Worm (Caenorhabditis elegans) whole organism, L1 larva: ENCODE measurements around the gene C50F4.10.

Experiments
- aly-2 ChIP-seq: fragments of 150-350 bp; optimal IDR thresholded peaks from 2 replicates; lab custom pipeline; 2014; ENCODE audit warnings: missing biosample characterization, missing genetic modification characterization
- ama-1 ChIP-seq: fragments of 150-350 bp; optimal IDR thresholded peaks from 2 replicates; lab custom pipeline; 2014
- ceh-63 ChIP-seq: fragments of 200-800 bp; sonication (Bioruptor generic); optimal IDR thresholded peaks from 2 replicates; lab custom pipeline; 2018; ENCODE audit warnings: mild to moderate bottlenecking, missing genetic modification characterization, missing compliant biosample characterization
- elt-3 ChIP-seq, 6 experiments: fragments of 150-350 bp in 1 of 6; sonication (generic microtip); optimal IDR thresholded peaks; 2 replicates each; lab custom pipeline; 2017 to 2018; ENCODE audit warnings: missing biosample characterization in 6 of 6, missing genetic modification characterization in 6 of 6, inconsistent platforms in 1 of 6
- fkh-8 ChIP-seq: sonication (generic microtip); optimal IDR thresholded peaks from 2 replicates; lab custom pipeline; 2016; ENCODE audit warnings: mild to moderate bottlenecking, missing genetic modification characterization, missing compliant biosample characterization
- lin-13 ChIP-seq: fragments of 150-350 bp; optimal IDR thresholded peaks from 2 replicates; lab custom pipeline; 2014; ENCODE audit warnings: missing biosample characterization, missing genetic modification reagents, missing genetic modification characterization
- lin-39 ChIP-seq: fragments of 150-350 bp; optimal IDR thresholded peaks from 2 replicates; lab custom pipeline; 2014; ENCODE audit warnings: missing biosample characterization, missing genetic modification reagents, missing genetic modification characterization
- nhr-11 ChIP-seq: fragments of 150-350 bp; optimal IDR thresholded peaks from 2 replicates; lab custom pipeline; 2014; ENCODE audit warnings: missing biosample characterization, missing genetic modification characterization
- nhr-20 ChIP-seq: sonication (generic microtip); optimal IDR thresholded peaks from 2 replicates; lab custom pipeline; 2016; ENCODE audit warnings: mild to moderate bottlenecking, missing genetic modification characterization, missing compliant biosample characterization
- nhr-71 ChIP-seq: sonication (generic microtip); optimal IDR thresholded peaks from 2 replicates; lab custom pipeline; 2016; ENCODE audit warnings: mild to moderate bottlenecking, missing genetic modification characterization, moderate library complexity, missing compliant biosample characterization
- rnt-1 ChIP-seq: sonication (generic microtip); optimal IDR thresholded peaks from 2 replicates; lab custom pipeline; 2016; ENCODE audit warnings: mild to moderate bottlenecking, missing genetic modification characterization, moderate library complexity, missing compliant biosample characterization
- tbx-2 ChIP-seq: sonication (generic microtip); optimal IDR thresholded peaks from 2 replicates; lab custom pipeline; 2016; ENCODE audit warnings: missing genetic modification characterization, missing compliant biosample characterization
- ztf-11 ChIP-seq, 2 experiments: sonication (generic microtip); optimal IDR thresholded peaks; 2 replicates each; lab custom pipeline; 2016 to 2017; ENCODE audit warnings: missing genetic modification characterization in 2 of 2, missing biosample characterization in 1 of 2, missing compliant biosample characterization in 1 of 2

DNA sequence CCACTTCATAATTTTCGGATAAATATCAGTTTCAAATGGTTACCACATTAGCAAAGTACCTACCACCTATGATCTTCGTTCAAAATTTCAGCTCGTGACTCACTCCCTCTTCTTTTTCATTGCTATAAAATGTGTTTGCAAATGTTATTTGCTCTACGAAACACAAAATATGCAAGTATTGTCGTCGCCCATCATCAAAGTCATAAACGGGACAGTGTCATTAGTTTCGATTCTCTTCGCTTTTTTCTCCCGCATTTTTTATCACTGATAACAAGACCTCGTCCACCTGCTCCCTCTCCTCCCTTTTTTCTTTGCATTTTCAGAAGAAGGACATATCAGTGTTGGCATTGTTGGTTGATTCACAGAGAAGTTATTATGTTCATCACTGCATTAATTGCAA, 4.9 kb downstream of the C50F4.10 start, which contains the start of gene C50F4.1:
- no peak for TF ChIP-seq fkh-8 (tag; lab: Kevin White, UChicago)
- TF ChIP-seq rnt-1 = no peak
- no peak for TF ChIP-seq nhr-11 (tag; lab: Kevin White, UChicago)
- no peak for TF ChIP-seq elt-3 (tag; optimal IDR thresholded peaks at IDR 0.05; lab: Kevin White, UChicago)
- no peak for TF ChIP-seq nhr-71 (tag; lab: Kevin White, UChicago)
- no peak for TF ChIP-seq tbx-2 (tag; lab: Kevin White, UChicago)
- TF ChIP-seq ama-1 (lab: Kevin White, UChicago) = no peak
- TF ChIP-seq aly-2 = no peak
- no peak for TF ChIP-seq lin-39 (tag; lab: Kevin White, UChicago)
- TF ChIP-seq nhr-20 (tag; lab: Kevin White, UChicago) = peak; percentile 11
- TF ChIP-seq lin-13 (GFP tag; lab: Kevin White, UChicago) = no peak
- no peak for TF ChIP-seq ztf-11 (tag; optimal IDR thresholded peaks at IDR 0.05; lab: Kevin White, UChicago)
- no peak for TF ChIP-seq ceh-63 (GFP tag; lab: Kevin White, UChicago)
